Fruit fly (Drosophila melanogaster): ENCODE measurements around the gene Atg101.
A peak's percentile ranks its signal among the peaks of the same experiment; 100 is the strongest.

Atg101 gene

DNA sequence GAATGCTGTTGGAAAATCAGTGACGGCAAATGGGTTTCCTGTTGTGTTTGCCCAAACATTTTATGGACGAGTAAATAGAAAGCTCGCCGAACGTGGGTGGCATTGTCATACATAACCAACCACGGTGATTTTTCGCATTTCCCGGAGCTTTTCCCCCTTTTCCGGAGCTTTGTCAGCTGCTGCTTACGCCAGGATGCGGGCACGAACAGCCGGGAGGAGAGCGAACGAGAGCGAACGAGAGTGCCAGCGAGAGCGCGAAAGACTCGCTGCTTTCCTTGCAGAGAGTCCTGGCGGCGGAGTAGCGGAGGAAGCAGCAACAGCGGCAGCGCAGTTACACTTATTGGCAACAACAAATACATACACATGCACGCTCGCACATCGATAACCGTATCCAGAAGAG, 14.9 kb downstream of the Atg101 start, which contains the start of gene CG7058 (continued):
- TF ChIP-seq CG2678 (tag; optimal IDR thresholded peaks at IDR 0.05) (no peak), ewg (GFP tag; optimal IDR thresholded peaks at IDR 0.05) (peak; percentile 34), slbo (GFP tag; IDR thresholded peaks at IDR 0.05) (no peak), gt (GFP tag; IDR thresholded peaks at IDR 0.05) (no peak), CG8944 (GFP tag; optimal IDR thresholded peaks at IDR 0.05) (no peak), sug (tag; optimal IDR thresholded peaks at IDR 0.05) (no peak), CG10565 (GFP tag; optimal IDR thresholded peaks at IDR 0.05) (no peak), CTCF (GFP tag; optimal IDR thresholded peaks at IDR 0.05) (no peak), Dbx (GFP tag; IDR thresholded peaks at IDR 0.05) (no peak), CG42726 (GFP tag; IDR thresholded peaks at IDR 0.05; ENCODE audit: partially characterized antibody) (no peak), Hr78 (GFP tag; optimal IDR thresholded peaks at IDR 0.05) (no peak), crp (GFP tag; optimal IDR thresholded peaks at IDR 0.05) (peak in 1 of 2 experiments; percentile 37), Hr51 (GFP tag; optimal IDR thresholded peaks at IDR 0.05) (no peak), CG15073 (GFP tag; optimal IDR thresholded peaks at IDR 0.05) (no peak), CG4707 (GFP tag; optimal IDR thresholded peaks at IDR 0.05) (no peak), klu (GFP tag; IDR thresholded peaks at IDR 0.05) (no peak), CG14710 (tag; optimal IDR thresholded peaks at IDR 0.05) (no peak), chif (GFP tag; optimal IDR thresholded peaks at IDR 0.05) (no peak), Eip74EF (GFP tag; optimal IDR thresholded peaks at IDR 0.05) (no peak), ro (GFP tag; IDR thresholded peaks at IDR 0.05) (no peak), CG6813 (GFP tag; optimal IDR thresholded peaks at IDR 0.05) (no peak), H2.0 (GFP tag; IDR thresholded peaks at IDR 0.05) (no peak), knrl (GFP tag; IDR thresholded peaks at IDR 0.05; ENCODE audit: partially characterized antibody) (no peak), CG1024 (GFP tag; IDR thresholded peaks at IDR 0.05) (no peak), CG6689 (GFP tag; IDR thresholded peaks at IDR 0.05) (no peak), gfzf (GFP tag; optimal IDR thresholded peaks at IDR 0.05) (no peak), croc (GFP tag; conservative IDR thresholded peaks at IDR 0.05) (no peak), Adf1 (GFP tag; IDR thresholded peaks at IDR 0.05) (peak; percentile 30; the same call in 1 of the 2 replicates), Abd-B (GFP tag; optimal IDR thresholded peaks at IDR 0.05) (no peak), abd-A (tag; optimal IDR thresholded peaks at IDR 0.05) (peak; percentile 0), Deaf1 (tag; optimal IDR thresholded peaks at IDR 0.05) (peak; percentile 57), CG3847 (GFP tag; IDR thresholded peaks at IDR 0.05) (no peak), Trl (optimal IDR thresholded peaks at IDR 0.05) (peak in 1 of 2 experiments; percentile 22), Trl (GFP tag; optimal IDR thresholded peaks at IDR 0.05) (no peak), pum (GFP tag; optimal IDR thresholded peaks at IDR 0.05) (no peak), CG43689 (GFP tag; IDR thresholded peaks at IDR 0.05) (no peak), Sry-β (GFP tag; optimal IDR thresholded peaks at IDR 0.05) (no peak), Mrtf (GFP tag; IDR thresholded peaks at IDR 0.05) (no peak), Nf-YC (tag; optimal IDR thresholded peaks at IDR 0.05) (no peak), dimm (GFP tag; IDR thresholded peaks at IDR 0.05) (no peak), exex (tag; optimal IDR thresholded peaks at IDR 0.05) (no peak)

DNA sequence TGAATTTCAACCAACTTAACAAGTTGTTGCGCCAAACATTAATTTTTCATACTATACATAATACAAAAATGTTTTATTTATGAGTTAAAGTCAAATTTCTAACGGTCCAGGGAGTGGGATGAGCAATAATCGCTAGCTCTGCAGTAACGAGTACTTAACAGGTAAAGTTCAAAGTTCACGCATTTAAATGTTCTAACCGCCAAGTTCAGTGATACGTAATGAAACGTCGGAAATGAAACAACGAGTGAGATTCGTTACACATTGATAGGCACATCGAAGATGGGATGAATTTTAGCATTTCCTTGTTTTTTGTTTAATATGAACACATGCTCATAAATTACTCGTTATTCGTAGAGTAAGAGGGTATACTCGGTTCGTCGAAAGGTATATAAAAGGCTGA, 20.6 kb downstream of the Atg101 start:
- TF ChIP-seq Awh (GFP tag; IDR thresholded peaks at IDR 0.05) (no peak), Hr51 (GFP tag; optimal IDR thresholded peaks at IDR 0.05) (peak in 1 of 2 experiments; percentile 15), D19A (tag; optimal IDR thresholded peaks at IDR 0.05) (no peak), Nf-YC (tag; optimal IDR thresholded peaks at IDR 0.05) (no peak), CrebB (tag; optimal IDR thresholded peaks at IDR 0.05) (no peak), CG34224 (GFP tag; IDR thresholded peaks at IDR 0.05; ENCODE audit: partially characterized antibody) (no peak), CG4360 (GFP tag; IDR thresholded peaks at IDR 0.05) (no peak), pfk (GFP tag; optimal IDR thresholded peaks at IDR 0.05) (peak; percentile 76), crc (GFP tag; optimal IDR thresholded peaks at IDR 0.05) (no peak), da (GFP tag; optimal IDR thresholded peaks at IDR 0.05) (no peak), CG12155 (GFP tag; optimal IDR thresholded peaks at IDR 0.05) (peak; percentile 72), CG9437 (GFP tag; optimal IDR thresholded peaks at IDR 0.05) (no peak), Pdp1 (GFP tag; optimal IDR thresholded peaks at IDR 0.05) (no peak), Hr78 (GFP tag; optimal IDR thresholded peaks at IDR 0.05) (peak in 1 of 2 experiments; percentile 31), zfh1 (GFP tag; IDR thresholded peaks at IDR 0.05) (no peak)
